Fruit fly (Drosophila melanogaster) S2 (cell line): ENCODE measurements around the gene CG45154.

ENCODE experiments used
- CG8478 ChIP-seq: fragments of >200 bp; optimal IDR thresholded peaks from 2 replicates; lab custom pipeline; 2018
- CTCF ChIP-seq, 2 experiments: fragments of >200 bp; optimal IDR thresholded peaks; 2 replicates each; lab custom pipeline; 2018

Gene CG45154

dm6 chrX:21146941-21147340, at the start of gene CG45154:
CG45154 (minus strand) TSS chrX:21147041.
- TF ChIP-seq CTCF (optimal IDR thresholded peaks at IDR 0.05; lab: Kevin White, UChicago): no peak
- no peak for TF ChIP-seq CG8478 (lab: Kevin White, UChicago)

dm6 chrX:21192953-21193352, 46.1 kb upstream of the CG45154 start, which contains the start of gene ccb:
ccb (plus strand) TSS chrX:21193253.
- no peak for TF ChIP-seq CG8478 (lab: Kevin White, UChicago)
- no peak for TF ChIP-seq CTCF (optimal IDR thresholded peaks at IDR 0.05; lab: Kevin White, UChicago)

DNA sequence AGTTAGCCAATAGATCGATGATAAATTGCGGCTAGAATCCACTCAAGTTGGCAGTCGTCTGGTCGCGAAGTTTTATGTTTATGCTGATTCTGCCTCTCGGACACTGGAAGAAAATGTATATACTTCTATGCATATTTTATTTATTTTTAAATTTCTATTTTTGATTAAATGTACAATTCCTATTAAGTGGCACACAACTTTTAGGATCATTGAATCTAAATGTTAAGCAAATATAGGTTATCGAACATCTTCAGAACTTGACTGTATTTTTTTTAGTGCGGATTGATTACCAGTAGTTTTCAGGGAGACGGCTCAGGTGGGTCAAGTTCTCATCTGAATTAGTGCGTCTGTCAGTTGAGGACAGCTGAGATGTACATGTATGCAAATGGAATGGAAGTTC, 19.6 kb downstream of the CG45154 start:
- no peak for TF ChIP-seq CG8478 (lab: Kevin White, UChicago)
- TF ChIP-seq CTCF (optimal IDR thresholded peaks at IDR 0.05; lab: Kevin White, UChicago): no peak

dm6 chrX:21126790-21127189, 20.1 kb downstream of the CG45154 start:
- TF ChIP-seq CTCF (optimal IDR thresholded peaks at IDR 0.05; lab: Kevin White, UChicago) (no peak), CG8478 (lab: Kevin White, UChicago) (no peak)

- TF ChIP-seq CG8478 (lab: Kevin White, UChicago): no peak
- no peak for TF ChIP-seq CTCF (optimal IDR thresholded peaks at IDR 0.05; lab: Kevin White, UChicago)
These were observed 20.8 kb downstream of the CG45154 start for dm6 chrX:21125966-21126553.

DNA sequence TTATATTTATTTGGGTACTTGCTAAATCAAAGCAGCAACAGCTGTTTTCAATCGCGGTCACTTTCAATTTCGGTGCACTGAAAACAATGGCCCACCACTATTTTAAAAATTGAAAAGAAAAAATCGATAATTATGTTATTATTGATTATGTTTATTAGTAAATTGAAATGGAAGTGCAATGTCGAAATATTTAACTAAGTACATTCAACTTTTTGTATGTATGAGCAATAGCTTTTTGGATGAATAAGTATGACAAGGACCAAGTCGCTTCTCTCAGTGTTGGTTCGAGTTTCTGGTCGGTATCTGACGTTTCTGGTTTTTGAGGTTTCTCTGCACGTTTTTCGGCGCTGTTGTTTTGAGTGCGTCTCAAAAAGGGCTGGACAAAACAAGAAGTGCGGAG, 22.7 kb downstream of the CG45154 start:
- TF ChIP-seq CG8478 (lab: Kevin White, UChicago) (no peak), CTCF (optimal IDR thresholded peaks at IDR 0.05; lab: Kevin White, UChicago) (no peak)

DNA sequence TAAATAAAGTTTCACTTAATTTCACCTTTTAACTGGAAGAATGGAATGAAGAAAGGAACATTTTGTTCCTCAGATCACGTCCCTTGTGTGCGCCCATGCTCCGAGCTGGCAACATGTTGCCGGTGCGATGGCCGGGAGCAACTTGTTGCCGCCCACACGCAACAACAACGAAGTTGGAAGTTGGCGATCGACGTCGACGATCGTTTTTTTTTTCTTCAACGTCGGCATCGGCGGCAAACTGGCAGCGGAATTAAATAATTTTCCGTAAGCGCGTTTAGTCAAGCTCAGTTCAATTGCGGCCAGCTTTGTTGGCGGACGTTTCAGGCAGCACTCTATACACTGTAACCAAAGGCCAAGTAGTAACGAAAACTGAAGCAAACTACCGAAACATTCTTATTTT, 23.3 kb downstream of the CG45154 start, which contains the start of gene ldd:
ldd (plus strand) TSS at position 136 of the 400 bp plus-strand sequence.
- TF ChIP-seq CG8478 (lab: Kevin White, UChicago) (no peak), CTCF (optimal IDR thresholded peaks at IDR 0.05; lab: Kevin White, UChicago) (no peak)

dm6 chrX:21116864-21117464, 29.9 kb downstream of the CG45154 start, which contains the start of the genes unc and CG15445:
unc (minus strand) TSS chrX:21116914.
CG15445 (plus strand) TSS chrX:21117159.
- TF ChIP-seq CG8478 (lab: Kevin White, UChicago) (no peak), CTCF (optimal IDR thresholded peaks at IDR 0.05; lab: Kevin White, UChicago) (peak in 1 of 2 experiments; percentile 17)

DNA sequence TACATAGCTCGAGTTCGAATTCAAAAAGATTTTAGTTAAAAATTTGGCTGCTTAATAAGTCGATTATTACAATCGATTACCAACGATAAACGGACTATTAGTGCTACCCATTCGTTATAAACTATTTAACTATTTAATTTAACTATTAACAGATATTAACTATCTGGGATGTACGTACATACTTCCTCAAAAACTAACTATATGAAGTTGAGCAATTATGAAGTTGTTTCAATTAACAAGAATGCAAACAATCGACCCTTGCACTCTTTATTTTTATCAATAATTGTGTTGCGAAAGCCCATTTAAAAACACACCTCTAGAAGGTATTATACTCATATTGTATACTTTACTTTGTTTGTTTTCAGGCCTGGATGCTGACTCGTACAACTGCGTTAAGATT, 40.6 kb downstream of the CG45154 start, which contains the start of gene CG1503:
CG1503 (minus strand) TSS at position 101 of the 400 bp plus-strand sequence.
- TF ChIP-seq CTCF (optimal IDR thresholded peaks at IDR 0.05; lab: Kevin White, UChicago) (no peak), CG8478 (lab: Kevin White, UChicago) (no peak)

DNA sequence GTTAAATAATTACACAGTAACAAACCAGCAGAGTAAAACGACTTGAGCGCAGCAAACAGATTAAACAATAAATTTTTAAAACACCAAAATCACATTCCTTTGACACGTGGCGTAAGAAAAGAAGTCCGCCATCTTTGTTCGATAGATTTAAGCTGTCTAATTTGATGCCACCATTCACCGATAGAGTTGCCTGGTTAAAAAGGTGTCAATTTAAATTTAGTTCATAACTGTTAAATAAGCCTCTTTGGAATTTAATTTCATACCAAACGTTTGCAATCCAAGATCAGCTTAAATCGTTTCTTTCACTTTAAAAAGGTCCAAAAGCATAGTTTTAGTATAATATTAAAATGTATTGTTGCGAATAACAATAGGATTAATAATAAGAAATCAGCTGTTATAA, 44.7 kb downstream of the CG45154 start, which contains the start of gene CG15446:
CG15446 (minus strand) TSS at position 101 of the 400 bp plus-strand sequence.
- TF ChIP-seq CTCF (optimal IDR thresholded peaks at IDR 0.05; lab: Kevin White, UChicago): no peak
- no peak for TF ChIP-seq CG8478 (lab: Kevin White, UChicago)
